Worm (Caenorhabditis elegans) whole organism, L2 larva: ENCODE measurements around the gene F40F8.11.

ENCODE experiments used
- ZK546.5 ChIP-seq: sonication (generic microtip); optimal IDR thresholded peaks from 2 replicates; lab custom pipeline; 2017; ENCODE audit warnings: missing biosample characterization, missing genetic modification characterization
- alr-1 ChIP-seq: fragments of 150-350 bp; optimal IDR thresholded peaks from 2 replicates; lab custom pipeline; 2014; ENCODE audit warnings: missing biosample characterization, missing genetic modification characterization
- aly-2 ChIP-seq: fragments of 150-350 bp; optimal IDR thresholded peaks from 2 replicates; lab custom pipeline; 2014; ENCODE audit warnings: missing biosample characterization, missing genetic modification characterization
- ama-1 ChIP-seq: fragments of 150-350 bp; optimal IDR thresholded peaks from 2 replicates; lab custom pipeline; 2018; ENCODE audit warnings: inconsistent platforms
- blmp-1 ChIP-seq: sonication (generic microtip); optimal IDR thresholded peaks from 2 replicates; lab custom pipeline; 2017; ENCODE audit warnings: missing genetic modification characterization, mild to moderate bottlenecking, missing compliant biosample characterization, antibody characterized with exemption, moderate library complexity; ENCODE audit not compliant: insufficient read depth
- ceh-16 ChIP-seq: fragments of 150-350 bp; optimal IDR thresholded peaks from 2 replicates; lab custom pipeline; 2014; ENCODE audit warnings: missing biosample characterization, missing genetic modification characterization
- ceh-82 ChIP-seq: fragments of 150-350 bp; optimal IDR thresholded peaks from 2 replicates; lab custom pipeline; 2014; ENCODE audit warnings: missing biosample characterization, missing genetic modification characterization
- crh-2 ChIP-seq: sonication (generic microtip); optimal IDR thresholded peaks from 2 replicates; lab custom pipeline; 2017; ENCODE audit warnings: missing biosample characterization, missing genetic modification characterization
- egl-27 ChIP-seq: sonication (generic microtip); optimal IDR thresholded peaks from 3 replicates; lab custom pipeline; 2017; ENCODE audit warnings: missing biosample characterization, missing genetic modification reagents, missing genetic modification characterization
- elt-3 ChIP-seq: sonication (generic microtip); optimal IDR thresholded peaks from 2 replicates; lab custom pipeline; 2017; ENCODE audit warnings: missing biosample characterization, missing genetic modification characterization
- fos-1 ChIP-seq: fragments of 150-350 bp; optimal IDR thresholded peaks from 2 replicates; lab custom pipeline; 2014; ENCODE audit warnings: missing biosample characterization, missing genetic modification characterization
- gmeb-1 ChIP-seq: fragments of 150-350 bp; optimal IDR thresholded peaks from 2 replicates; lab custom pipeline; 2014; ENCODE audit warnings: missing biosample characterization, missing genetic modification characterization
- lin-39 ChIP-seq: fragments of 150-350 bp; optimal IDR thresholded peaks from 2 replicates; lab custom pipeline; 2014; ENCODE audit warnings: missing biosample characterization, missing genetic modification reagents, missing genetic modification characterization
- lsy-2 ChIP-seq, 2 experiments: fragments of 150-350 bp in 1 of 2; sonication (generic microtip) in 1 of 2; optimal IDR thresholded peaks; 2 replicates each; lab custom pipeline; 2014 to 2017; ENCODE audit warnings: missing biosample characterization in 2 of 2, missing genetic modification characterization in 2 of 2
- mab-5 ChIP-seq: fragments of 150-350 bp; optimal IDR thresholded peaks from 2 replicates; lab custom pipeline; 2014; ENCODE audit warnings: missing biosample characterization, missing genetic modification characterization
- mbf-1 ChIP-seq: sonication (generic microtip); optimal IDR thresholded peaks from 2 replicates; lab custom pipeline; 2017; ENCODE audit warnings: missing biosample characterization, missing genetic modification characterization
- mdl-1 ChIP-seq, 2 experiments: fragments of 150-350 bp in 1 of 2; sonication (generic microtip) in 1 of 2; optimal IDR thresholded peaks; 2 replicates each; lab custom pipeline; 2017; ENCODE audit warnings: missing biosample characterization in 2 of 2, missing genetic modification characterization in 2 of 2
- nhr-10 ChIP-seq: sonication (generic microtip); optimal IDR thresholded peaks from 2 replicates; lab custom pipeline; 2017; ENCODE audit warnings: missing biosample characterization, missing genetic modification characterization
- nhr-12 ChIP-seq: fragments of 150-350 bp; optimal IDR thresholded peaks from 2 replicates; lab custom pipeline; 2014; ENCODE audit warnings: missing biosample characterization, missing genetic modification characterization
- nhr-129 ChIP-seq: fragments of 150-350 bp; optimal IDR thresholded peaks from 2 replicates; lab custom pipeline; 2014; ENCODE audit warnings: missing biosample characterization, missing genetic modification characterization
- nhr-21 ChIP-seq: fragments of 150-350 bp; optimal IDR thresholded peaks from 2 replicates; lab custom pipeline; 2014; ENCODE audit warnings: missing biosample characterization, missing genetic modification characterization
- nhr-23 ChIP-seq: fragments of 150-350 bp; optimal IDR thresholded peaks from 2 replicates; lab custom pipeline; 2014; ENCODE audit warnings: missing biosample characterization, missing genetic modification reagents, missing genetic modification characterization
- nhr-237 ChIP-seq: fragments of 150-350 bp; optimal IDR thresholded peaks from 2 replicates; lab custom pipeline; 2014; ENCODE audit warnings: missing biosample characterization, missing genetic modification characterization
- nhr-77 ChIP-seq: fragments of 150-350 bp; optimal IDR thresholded peaks from 2 replicates; lab custom pipeline; 2014; ENCODE audit warnings: missing biosample characterization, missing genetic modification characterization
- peb-1 ChIP-seq: fragments of 150-350 bp; optimal IDR thresholded peaks from 2 replicates; lab custom pipeline; 2014; ENCODE audit warnings: missing biosample characterization, missing genetic modification characterization
- skn-1 ChIP-seq: sonication (generic microtip); optimal IDR thresholded peaks from 2 replicates; lab custom pipeline; 2017; ENCODE audit warnings: missing biosample characterization, missing genetic modification characterization
- sma-9 ChIP-seq, 2 experiments: fragments of 150-350 bp in 1 of 2; sonication (generic microtip) in 1 of 2; optimal IDR thresholded peaks; 2 replicates each; lab custom pipeline; 2014 to 2016; ENCODE audit warnings: missing genetic modification characterization in 2 of 2, mild to moderate bottlenecking in 1 of 2, missing biosample characterization in 1 of 2, missing compliant biosample characterization in 1 of 2, missing genetic modification reagents in 1 of 2, moderate library complexity in 1 of 2
- snpc-4 ChIP-seq: fragments of 150-350 bp; optimal IDR thresholded peaks from 2 replicates; lab custom pipeline; 2014; ENCODE audit warnings: missing biosample characterization, missing genetic modification characterization
- unc-55 ChIP-seq: fragments of 150-350 bp; sonication (generic microtip); optimal IDR thresholded peaks from 3 replicates; lab custom pipeline; 2014; ENCODE audit warnings: missing biosample characterization, missing genetic modification reagents, missing genetic modification characterization
- unc-62 ChIP-seq: fragments of 150-350 bp; optimal IDR thresholded peaks from 2 replicates; lab custom pipeline; 2014; ENCODE audit warnings: missing biosample characterization, missing genetic modification reagents, missing genetic modification characterization
- zag-1 ChIP-seq: fragments of 150-350 bp; optimal IDR thresholded peaks from 2 replicates; lab custom pipeline; 2014; ENCODE audit warnings: missing biosample characterization, missing genetic modification characterization
- ztf-1 ChIP-seq: fragments of 200-800 bp; sonication (Bioruptor generic); conservative IDR thresholded peaks from 2 replicates; pipeline ENCODE4 v1.3.6; 2022; ENCODE audit warnings: missing genetic modification characterization, missing compliant biosample characterization
- ztf-11 ChIP-seq: sonication (generic microtip); optimal IDR thresholded peaks from 2 replicates; lab custom pipeline; 2017; ENCODE audit warnings: missing biosample characterization, missing genetic modification characterization

Gene F40F8.11

DNA sequence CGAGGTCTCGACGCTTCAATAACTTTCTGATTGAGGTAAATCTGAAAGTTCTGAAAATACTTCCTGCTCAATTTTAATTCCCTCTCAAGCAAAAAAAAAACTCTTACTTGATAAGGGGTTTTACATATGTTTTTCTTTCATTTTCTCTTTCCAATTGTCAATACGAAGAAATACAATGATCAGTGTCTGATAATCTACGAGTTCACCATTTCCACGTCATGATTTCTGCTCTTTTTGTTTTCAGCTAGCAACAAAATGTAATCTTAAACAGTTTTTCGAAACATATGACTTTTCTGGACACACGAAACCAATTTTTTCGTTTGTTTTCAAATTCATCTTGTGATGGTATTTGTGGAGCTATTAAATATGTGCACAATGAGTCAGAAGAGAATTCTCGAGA, 23.8 kb upstream of the F40F8.11 start:
- TF ChIP-seq mab-5 (tag; lab: Kevin White, UChicago) = no peak
- TF ChIP-seq ZK546.5 (tag; lab: Kevin White, UChicago) = no peak
- TF ChIP-seq ceh-82 (tag; lab: Kevin White, UChicago) = no peak
- TF ChIP-seq fos-1 = no peak
- TF ChIP-seq crh-2 (tag; lab: Kevin White, UChicago) = peak; percentile 9
- TF ChIP-seq gmeb-1 (tag; lab: Kevin White, UChicago) = no peak
- no peak for TF ChIP-seq unc-62 (GFP tag; lab: Kevin White, UChicago)
- TF ChIP-seq egl-27 = no peak

DNA sequence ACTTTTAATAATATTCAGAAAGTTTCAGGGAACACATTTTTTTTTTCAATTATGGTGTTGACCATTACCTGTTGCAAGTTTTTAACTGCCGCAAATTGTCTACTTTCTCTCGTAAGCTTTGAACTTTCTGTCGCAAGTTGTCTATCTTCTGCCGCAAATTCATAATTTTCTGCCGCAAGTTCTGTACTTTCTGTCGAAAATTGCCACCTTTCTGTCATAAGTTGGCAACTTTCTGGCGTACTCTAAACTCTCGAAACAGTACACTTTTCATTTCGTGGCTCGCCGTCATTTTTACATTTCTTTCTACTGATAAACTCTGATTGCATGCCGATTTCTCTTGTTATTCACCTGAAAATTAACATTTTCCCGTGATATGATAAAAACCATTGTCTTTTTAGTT, 23.0 kb upstream of the F40F8.11 start:
- no peak for TF ChIP-seq skn-1 (tag; lab: Kevin White, UChicago)
- TF ChIP-seq fos-1 = peak; percentile 8
- no peak for TF ChIP-seq zag-1 (tag; lab: Kevin White, UChicago)

DNA sequence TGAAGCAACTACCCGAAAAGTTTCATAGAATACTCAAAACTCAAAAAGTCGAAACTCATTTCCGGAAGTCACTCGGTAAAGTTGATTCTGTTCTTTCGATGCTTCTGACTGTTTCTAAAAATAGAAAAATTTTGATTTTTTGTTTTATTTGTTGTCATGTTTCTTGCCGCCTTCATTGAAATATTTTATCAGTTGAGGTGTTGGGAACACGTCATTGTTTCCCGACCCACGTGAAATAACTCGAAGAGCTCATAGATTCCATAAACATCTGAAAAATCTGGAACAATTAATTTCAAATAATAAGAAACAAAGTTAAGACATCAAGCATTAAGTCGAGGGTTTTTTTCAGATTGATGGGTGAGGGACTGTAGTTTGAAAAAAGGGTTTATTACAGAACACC, 22.6 kb upstream of the F40F8.11 start:
- TF ChIP-seq nhr-21 (tag; lab: Kevin White, UChicago) (no peak), lsy-2 (tag; optimal IDR thresholded peaks at IDR 0.05; lab: Kevin White, UChicago) (no peak), fos-1 (no peak), crh-2 (tag; lab: Kevin White, UChicago) (peak; percentile 14)

DNA sequence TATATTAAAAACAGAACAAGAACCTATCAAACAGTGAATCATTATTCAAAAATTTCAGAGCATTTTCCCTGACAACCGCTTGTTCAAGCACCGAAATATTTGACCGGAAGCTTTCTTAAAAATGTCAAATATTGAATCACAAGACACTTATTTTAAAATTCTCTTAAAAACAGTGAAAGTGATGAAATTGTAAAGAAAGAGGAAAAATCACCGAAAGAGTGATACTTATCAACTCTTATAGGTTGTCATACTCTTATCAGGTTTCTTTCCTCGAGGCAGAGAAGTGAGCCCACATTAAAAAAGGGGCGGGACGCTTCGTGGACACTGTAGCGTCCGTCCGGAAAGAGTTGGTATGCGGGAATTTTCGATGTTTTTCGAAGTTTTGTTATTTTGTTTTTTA, 21.4 kb upstream of the F40F8.11 start:
- TF ChIP-seq ztf-11 (no peak), fos-1 (peak; percentile 68), sma-9 (GFP tag; optimal IDR thresholded peaks at IDR 0.05; lab: Kevin White, UChicago) (no peak), sma-9 (tag; optimal IDR thresholded peaks at IDR 0.05; lab: Kevin White, UChicago) (no peak), aly-2 (tag; lab: Kevin White, UChicago) (no peak), blmp-1 (tag; lab: Kevin White, UChicago) (peak; percentile 13), ama-1 (no peak)

DNA sequence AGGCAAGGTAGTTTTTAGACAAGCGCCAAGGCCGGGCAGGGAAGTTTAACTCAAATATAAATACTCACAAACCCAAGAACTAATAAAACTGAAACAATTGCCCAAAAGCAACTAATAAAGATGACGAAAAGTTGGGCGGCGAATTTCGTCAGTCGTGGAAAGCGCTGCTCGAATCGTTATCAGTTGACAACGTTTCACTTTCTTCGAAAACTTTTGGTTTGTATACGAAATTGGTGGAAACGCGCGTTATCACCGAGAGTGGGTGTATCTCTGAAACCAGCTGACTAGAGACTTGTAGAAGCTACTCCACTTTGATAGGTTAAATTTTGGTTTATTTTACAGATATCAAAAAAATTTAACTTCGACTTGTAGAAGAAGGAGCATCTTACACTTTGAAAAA, 20.7 kb upstream of the F40F8.11 start:
- TF ChIP-seq ceh-16 (no peak), nhr-77 (tag; lab: Kevin White, UChicago) (no peak), egl-27 (no peak), elt-3 (tag; lab: Kevin White, UChicago) (no peak), ceh-82 (tag; lab: Kevin White, UChicago) (no peak), nhr-12 (no peak), ztf-1 (no peak), lin-39 (tag; lab: Kevin White, UChicago) (no peak), crh-2 (tag; lab: Kevin White, UChicago) (no peak), fos-1 (peak; percentile 55), nhr-237 (tag; lab: Kevin White, UChicago) (no peak), mbf-1 (tag; lab: Kevin White, UChicago) (no peak), gmeb-1 (tag; lab: Kevin White, UChicago) (no peak), sma-9 (GFP tag; optimal IDR thresholded peaks at IDR 0.05; lab: Kevin White, UChicago) (peak; percentile 33), sma-9 (tag; optimal IDR thresholded peaks at IDR 0.05; lab: Kevin White, UChicago) (no peak), alr-1 (tag; lab: Kevin White, UChicago) (no peak)

DNA sequence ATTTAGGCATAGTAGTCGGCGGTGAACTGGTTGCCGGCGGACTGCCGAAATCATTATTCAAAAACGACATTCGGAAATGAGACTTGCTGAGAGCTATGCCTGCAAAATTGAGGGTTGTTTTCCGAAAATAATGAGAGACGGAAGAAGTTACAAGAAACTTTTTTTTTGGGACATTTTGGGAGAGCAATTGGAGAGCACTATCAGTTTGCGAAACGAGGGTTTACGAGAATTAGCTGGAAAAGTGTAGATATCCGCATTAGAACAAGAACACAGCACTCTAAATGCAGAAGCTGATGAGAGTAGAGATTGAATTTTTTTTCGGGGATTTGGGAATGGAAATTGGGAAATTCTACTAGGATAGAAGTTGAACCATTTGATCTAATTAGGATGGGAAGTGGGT, 20.1 kb upstream of the F40F8.11 start, which contains the start of gene pqm-1:
Gene pqm-1 (minus strand): TSS at position 101 of the 400 bp plus-strand sequence.
- TF ChIP-seq nhr-23 (tag; lab: Kevin White, UChicago) (no peak), nhr-77 (tag; lab: Kevin White, UChicago) (no peak), ceh-82 (tag; lab: Kevin White, UChicago) (no peak), unc-55 (GFP tag; lab: Kevin White, UChicago) (no peak), nhr-12 (no peak), mbf-1 (tag; lab: Kevin White, UChicago) (no peak), alr-1 (tag; lab: Kevin White, UChicago) (no peak), peb-1 (tag; lab: Kevin White, UChicago) (no peak), snpc-4 (tag; lab: Kevin White, UChicago) (no peak), nhr-129 (tag; lab: Kevin White, UChicago) (no peak), ztf-11 (no peak), mdl-1 (tag; optimal IDR thresholded peaks at IDR 0.05; lab: Kevin White, UChicago) (no peak), nhr-21 (tag; lab: Kevin White, UChicago) (no peak), nhr-10 (no peak), aly-2 (tag; lab: Kevin White, UChicago) (no peak)
